Worm (Caenorhabditis elegans) whole organism, midembryonic: ENCODE measurements around the gene rib-2.
"Not testable (repeated sequence)": the region's sequence is repeated elsewhere in the genome, so short reads cannot be mapped to it uniquely, and the experiment has no call there.

ENCODE experiments used
- T22C8.4 ChIP-seq: fragments of 200-800 bp; sonication (Bioruptor generic); IDR thresholded peaks from 2 replicates; pipeline ENCODE4 v1.3.6; 2022; ENCODE audit warnings: missing genetic modification characterization, missing compliant biosample characterization
- cog-1 ChIP-seq: sonication (generic microtip); optimal IDR thresholded peaks from 2 replicates; lab custom pipeline; 2016; ENCODE audit warnings: missing genetic modification characterization, missing compliant biosample characterization
- flt-1 ChIP-seq: fragments of 200-800 bp; sonication (Bioruptor generic); IDR thresholded peaks from 2 replicates; pipeline ENCODE4 v1.3.6; 2022; ENCODE audit warnings: missing genetic modification characterization, missing compliant biosample characterization
- klf-2 ChIP-seq: fragments of 200-800 bp; sonication (Bioruptor generic); conservative IDR thresholded peaks from 2 replicates; pipeline ENCODE4 v1.3.6; 2022; ENCODE audit warnings: missing genetic modification reagents, missing genetic modification characterization, missing compliant biosample characterization
- med-1 ChIP-seq: sonication (generic microtip); optimal IDR thresholded peaks from 2 replicates; lab custom pipeline; 2017; ENCODE audit warnings: missing genetic modification characterization, mild to moderate bottlenecking, missing compliant biosample characterization, antibody characterized with exemption, missing genetic modification reagents; ENCODE audit not compliant: insufficient read depth
- ref-1 ChIP-seq: fragments of 200-800 bp; sonication (Bioruptor generic); conservative IDR thresholded peaks from 2 replicates; pipeline ENCODE4 v1.3.6; 2022; ENCODE audit warnings: missing genetic modification reagents, missing genetic modification characterization, missing compliant biosample characterization
- tab-1 ChIP-seq: fragments of 200-800 bp; sonication (Bioruptor generic); IDR thresholded peaks from 2 replicates; pipeline ENCODE4 v1.3.6; 2022; ENCODE audit warnings: missing genetic modification characterization, missing compliant biosample characterization
- ztf-23 ChIP-seq: fragments of 200-800 bp; sonication (Bioruptor generic); IDR thresholded peaks from 2 replicates; pipeline ENCODE4 v1.3.6; 2022; ENCODE audit warnings: missing genetic modification reagents, missing genetic modification characterization, missing compliant biosample characterization
- ztf-29 ChIP-seq: fragments of 200-800 bp; sonication (Bioruptor generic); IDR thresholded peaks from 2 replicates; pipeline ENCODE4 v1.3.6; 2022; ENCODE audit warnings: missing genetic modification reagents, missing genetic modification characterization, missing compliant biosample characterization

Gene rib-2

ce11 chrIII:10750043-10750442, 7.4 kb downstream of the rib-2 start, which contains the start of gene enu-3.6:
Gene enu-3.6, plus strand, starts transcription at chrIII:10750434.
- TF ChIP-seq flt-1, klf-2, T22C8.4 (GFP tag; lab: Robert Waterston, UW): not testable (repeated sequence)

ce11 chrIII:10754379-10754778, 11.8 kb downstream of the rib-2 start:
- TF ChIP-seq klf-2 (GFP tag; lab: Robert Waterston, UW) (no peak), ztf-23 (no peak), tab-1 (GFP tag; lab: Robert Waterston, UW) (no peak), T22C8.4 (GFP tag; lab: Robert Waterston, UW) (no peak), ztf-29 (GFP tag; lab: Robert Waterston, UW) (no peak), flt-1 (GFP tag; lab: Robert Waterston, UW) (no peak), cog-1 (tag; lab: Kevin White, UChicago) (no peak), ref-1 (GFP tag; lab: Robert Waterston, UW) (no peak), med-1 (GFP tag; lab: Kevin White, UChicago) (no peak)

DNA sequence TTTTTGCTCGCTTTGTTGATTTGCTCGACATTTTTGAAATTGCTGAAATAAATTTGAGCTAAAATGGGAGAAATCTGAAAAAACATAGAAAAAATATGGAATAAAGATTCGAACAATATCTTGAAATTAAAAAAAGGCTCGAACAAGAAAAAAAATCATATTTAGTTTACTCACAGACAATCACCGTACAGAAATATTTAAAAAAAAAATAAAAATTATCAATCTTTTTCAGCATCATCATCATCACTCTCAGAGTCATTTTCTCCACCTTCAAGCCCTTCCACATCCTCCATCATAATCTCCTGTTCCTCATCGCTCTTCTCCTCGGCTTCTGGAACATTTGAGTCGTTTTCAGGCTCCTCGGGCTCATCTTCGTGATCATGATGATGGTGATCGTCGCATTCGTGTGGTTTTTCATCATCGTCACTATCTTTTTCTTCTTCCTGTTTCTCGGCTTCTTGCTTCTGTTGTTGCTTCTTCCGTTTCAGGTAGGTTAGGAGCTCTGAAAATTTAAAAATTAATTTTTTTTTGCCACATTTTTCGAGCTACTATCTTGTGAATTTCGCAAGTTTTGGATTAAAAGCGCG, 13.0 kb downstream of the rib-2 start, which contains the start of gene hpl-2:
TSS of gene hpl-2 (minus strand) at position 51 of the 587 bp plus-strand sequence.
- no peak for TF ChIP-seq ref-1 (GFP tag; lab: Robert Waterston, UW)
- TF ChIP-seq flt-1 (GFP tag; lab: Robert Waterston, UW), result no peak
- no peak for TF ChIP-seq cog-1 (tag; lab: Kevin White, UChicago)
- no peak for TF ChIP-seq T22C8.4 (GFP tag; lab: Robert Waterston, UW)
- no peak for TF ChIP-seq ztf-23
- no peak for TF ChIP-seq ztf-29 (GFP tag; lab: Robert Waterston, UW)
- TF ChIP-seq tab-1 (GFP tag; lab: Robert Waterston, UW), result no peak
- TF ChIP-seq klf-2 (GFP tag; lab: Robert Waterston, UW), result no peak
- TF ChIP-seq med-1 (GFP tag; lab: Kevin White, UChicago), result no peak

DNA sequence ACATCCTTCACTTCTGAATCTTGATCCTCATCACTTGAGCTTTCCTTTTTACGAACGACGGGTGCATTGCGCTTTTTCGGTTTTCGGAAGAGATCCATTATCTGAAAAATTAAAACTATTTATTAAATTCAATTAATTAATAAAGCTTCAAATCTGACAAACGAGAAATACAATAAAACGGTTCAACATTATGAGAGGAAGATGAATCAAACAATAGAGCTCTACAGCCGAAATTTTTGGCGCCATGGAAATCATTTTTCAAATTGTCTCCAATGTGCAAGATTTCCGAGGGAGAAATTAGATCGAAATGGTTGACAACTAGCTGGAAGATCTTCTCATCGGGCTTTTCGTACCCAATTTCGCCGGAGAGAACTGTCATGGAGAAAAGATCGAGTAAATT, 14.9 kb downstream of the rib-2 start, which contains the start of gene rnf-113:
TSS of gene rnf-113 (minus strand) at position 101 of the 400 bp plus-strand sequence.
- no peak for TF ChIP-seq ztf-29 (GFP tag; lab: Robert Waterston, UW)
- TF ChIP-seq ref-1 (GFP tag; lab: Robert Waterston, UW), result no peak
- no peak for TF ChIP-seq cog-1 (tag; lab: Kevin White, UChicago)
- no peak for TF ChIP-seq med-1 (GFP tag; lab: Kevin White, UChicago)
- TF ChIP-seq flt-1 (GFP tag; lab: Robert Waterston, UW), result no peak
- TF ChIP-seq ztf-23, result no peak
- TF ChIP-seq klf-2 (GFP tag; lab: Robert Waterston, UW), result no peak
- TF ChIP-seq T22C8.4 (GFP tag; lab: Robert Waterston, UW), result no peak
- TF ChIP-seq tab-1 (GFP tag; lab: Robert Waterston, UW), result no peak

- TF ChIP-seq ref-1 (GFP tag; lab: Robert Waterston, UW) (no peak), T22C8.4 (GFP tag; lab: Robert Waterston, UW) (no peak), tab-1 (GFP tag; lab: Robert Waterston, UW) (no peak)
These were observed 15.8 kb downstream of the rib-2 start, which contains the start of gene K01G5.10 for ce11 chrIII:10758422-10758821. Gene K01G5.10, minus strand, starts transcription at chrIII:10758522.

- TF ChIP-seq ztf-29 (GFP tag; lab: Robert Waterston, UW), result peak; percentile 92
- peak; percentile 83 for TF ChIP-seq med-1 (GFP tag; lab: Kevin White, UChicago)
- peak; percentile 100 for TF ChIP-seq T22C8.4 (GFP tag; lab: Robert Waterston, UW)
- peak; percentile 100 for TF ChIP-seq cog-1 (tag; lab: Kevin White, UChicago)
- TF ChIP-seq ref-1 (GFP tag; lab: Robert Waterston, UW), result peak; percentile 80
- peak; percentile 93 for TF ChIP-seq klf-2 (GFP tag; lab: Robert Waterston, UW)
- peak; percentile 93 for TF ChIP-seq tab-1 (GFP tag; lab: Robert Waterston, UW)
- peak; percentile 98 for TF ChIP-seq flt-1 (GFP tag; lab: Robert Waterston, UW)
- peak; percentile 100 for TF ChIP-seq ztf-23
These were observed 16.7 kb downstream of the rib-2 start, which contains the start of gene tasp-1 for ce11 chrIII:10759050-10760023. Gene tasp-1, plus strand, starts transcription at chrIII:10759307.

DNA sequence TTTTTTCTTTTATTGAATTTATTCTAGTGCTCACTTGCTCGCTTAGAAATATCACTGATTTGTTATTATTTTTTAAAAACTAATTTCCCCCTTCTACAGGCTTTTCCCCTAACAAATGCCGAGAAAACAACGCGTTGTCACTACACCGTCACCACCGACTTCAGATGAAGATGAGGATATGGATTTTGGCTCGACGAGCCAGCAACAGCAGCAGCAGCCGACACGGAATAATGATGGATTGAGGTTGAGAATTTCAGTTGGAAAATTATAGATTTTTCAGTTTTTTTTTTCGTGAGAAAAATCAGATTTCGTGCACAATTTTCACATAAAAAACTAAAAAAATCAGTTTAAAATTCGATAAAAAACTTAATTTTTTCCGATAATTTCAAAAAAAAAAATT, 20.4 kb downstream of the rib-2 start, which contains the start of gene dpy-28:
TSS of gene dpy-28 (plus strand) at position 100 of the 400 bp plus-strand sequence.
- TF ChIP-seq cog-1 (tag; lab: Kevin White, UChicago), result no peak

- no peak for TF ChIP-seq klf-2 (GFP tag; lab: Robert Waterston, UW)
- no peak for TF ChIP-seq T22C8.4 (GFP tag; lab: Robert Waterston, UW)
- TF ChIP-seq ztf-23, result no peak
- TF ChIP-seq ref-1 (GFP tag; lab: Robert Waterston, UW), result no peak
- TF ChIP-seq flt-1 (GFP tag; lab: Robert Waterston, UW), result no peak
These were observed 27.1 kb downstream of the rib-2 start for ce11 chrIII:10769693-10770092.

- TF ChIP-seq ref-1 (GFP tag; lab: Robert Waterston, UW), result no peak
- TF ChIP-seq tab-1 (GFP tag; lab: Robert Waterston, UW), result no peak
- TF ChIP-seq ztf-23, result no peak
- no peak for TF ChIP-seq ztf-29 (GFP tag; lab: Robert Waterston, UW)
- no peak for TF ChIP-seq flt-1 (GFP tag; lab: Robert Waterston, UW)
- TF ChIP-seq klf-2 (GFP tag; lab: Robert Waterston, UW), result no peak
- no peak for TF ChIP-seq med-1 (GFP tag; lab: Kevin White, UChicago)
These were observed 38.9 kb downstream of the rib-2 start, which contains the start of gene ptr-19 for ce11 chrIII:10781553-10781952. Gene ptr-19, plus strand, starts transcription at chrIII:10781853.
